Fruit fly (Drosophila melanogaster) whole organism, embryonic: ENCODE results near the gene mthl14.

Experiments used
- Bgb ChIP-seq: fragments of 200-800 bp; sonication (Bioruptor generic); IDR thresholded peaks from 2 replicates; pipeline ENCODE4 v1.3.6; 2022; ENCODE audit warnings: missing biosample characterization, missing genetic modification characterization; ENCODE audit not compliant: partially characterized antibody
- CG11504 ChIP-seq: fragments of 200-800 bp; sonication (Bioruptor generic); optimal IDR thresholded peaks from 3 replicates; lab custom pipeline; 2019; ENCODE audit warnings: missing biosample characterization, mild to moderate bottlenecking, missing genetic modification characterization, moderate library complexity
- CG12299 ChIP-seq: fragments of 200-800 bp; sonication (Bioruptor generic); optimal IDR thresholded peaks from 2 replicates; lab custom pipeline; 2018; ENCODE audit warnings: missing biosample characterization, mild to moderate bottlenecking, missing genetic modification characterization
- CG12769 ChIP-seq: fragments of 200-800 bp; sonication (Bioruptor generic); optimal IDR thresholded peaks from 2 replicates; lab custom pipeline; 2019; ENCODE audit warnings: missing biosample characterization, mild to moderate bottlenecking, missing genetic modification characterization, moderate library complexity
- CG1602 ChIP-seq: fragments of 200-800 bp; sonication (Bioruptor generic); optimal IDR thresholded peaks from 3 replicates; lab custom pipeline; 2016; ENCODE audit warnings: missing biosample characterization, missing genetic modification characterization
- CG16779 ChIP-seq: fragments of 200-800 bp; sonication (Bioruptor generic); IDR thresholded peaks from 2 replicates; pipeline ENCODE4 v1.3.6; 2022; ENCODE audit warnings: missing biosample characterization, missing genetic modification characterization
- CG1832 ChIP-seq: fragments of 200-800 bp; sonication (Bioruptor generic); optimal IDR thresholded peaks from 2 replicates; lab custom pipeline; 2017; ENCODE audit warnings: missing biosample characterization, mild to moderate bottlenecking, missing genetic modification characterization, inconsistent platforms
- CG2120 ChIP-seq: fragments of 200-800 bp; sonication (Bioruptor generic); optimal IDR thresholded peaks from 3 replicates; lab custom pipeline; 2016; ENCODE audit warnings: missing biosample characterization, missing genetic modification characterization
- CG2199 ChIP-seq: fragments of 200-800 bp; sonication (Bioruptor generic); IDR thresholded peaks from 3 replicates; pipeline ENCODE4 v1.3.6; 2022; ENCODE audit warnings: missing biosample characterization, missing genetic modification characterization
- CG30403 ChIP-seq: fragments of 200-800 bp; sonication (Bioruptor generic); optimal IDR thresholded peaks from 3 replicates; lab custom pipeline; 2016; ENCODE audit warnings: missing biosample characterization, missing genetic modification characterization
- CG32772 ChIP-seq: fragments of 200-800 bp; sonication (Bioruptor generic); IDR thresholded peaks from 2 replicates; pipeline ENCODE4 v1.3.6; 2022; ENCODE audit warnings: missing biosample characterization, missing genetic modification characterization
- CG3281 ChIP-seq: fragments of 200-800 bp; sonication (Bioruptor generic); optimal IDR thresholded peaks from 3 replicates; lab custom pipeline; 2017; ENCODE audit warnings: missing biosample characterization, mild to moderate bottlenecking, missing genetic modification characterization
- CG34224 ChIP-seq: fragments of 200-800 bp; sonication (Bioruptor generic); IDR thresholded peaks from 3 replicates; pipeline ENCODE4 v1.3.6; 2022; ENCODE audit warnings: missing biosample characterization, missing genetic modification characterization; ENCODE audit not compliant: partially characterized antibody
- CG6791 ChIP-seq: fragments of 200-800 bp; sonication (Bioruptor generic); IDR thresholded peaks from 3 replicates; pipeline ENCODE4 v1.3.6; 2022; ENCODE audit warnings: missing biosample characterization, missing genetic modification characterization; ENCODE audit not compliant: partially characterized antibody
- CG7556 ChIP-seq: fragments of 200-800 bp; sonication (Bioruptor generic); optimal IDR thresholded peaks from 2 replicates; lab custom pipeline; 2017; ENCODE audit warnings: missing biosample characterization, mild to moderate bottlenecking, missing genetic modification characterization
- CG7928 ChIP-seq: fragments of 200-800 bp; sonication (Bioruptor generic); optimal IDR thresholded peaks from 2 replicates; lab custom pipeline; 2017; ENCODE audit warnings: missing biosample characterization, mild to moderate bottlenecking, missing genetic modification characterization
- CTCF ChIP-seq: fragments of 200-800 bp; sonication (Bioruptor generic); optimal IDR thresholded peaks from 2 replicates; lab custom pipeline; 2017; ENCODE audit warnings: missing biosample characterization, mild to moderate bottlenecking, missing genetic modification characterization, moderate library complexity
- D ChIP-seq, 2 experiments: fragments of 200-800 bp in 1 of 2; fragments of >200 bp in 1 of 2; sonication (Bioruptor generic) in 1 of 2; optimal IDR thresholded peaks; 2 replicates in 1 of 2; 3 replicates in 1 of 2; lab custom pipeline; 2017; ENCODE audit warnings: mild to moderate bottlenecking in 1 of 2, missing biosample characterization in 1 of 2, missing genetic modification characterization in 1 of 2, missing genetic modification reagents in 1 of 2
- Deaf1 ChIP-seq: fragments of 200-800 bp; optimal IDR thresholded peaks from 3 replicates; lab custom pipeline; 2019; ENCODE audit warnings: missing biosample characterization, mild to moderate bottlenecking, missing genetic modification characterization, moderate library complexity
- E2f2 ChIP-seq: fragments of 200-800 bp; sonication (Bioruptor generic); IDR thresholded peaks from 2 replicates; pipeline ENCODE4 v1.3.6; 2022; ENCODE audit warnings: missing biosample characterization, missing genetic modification characterization
- Gsc ChIP-seq: fragments of 200-800 bp; sonication (Bioruptor generic); IDR thresholded peaks from 2 replicates; pipeline ENCODE4 v1.3.6; 2022; ENCODE audit warnings: missing biosample characterization, missing genetic modification characterization
- Myb ChIP-seq: fragments of 200-800 bp; sonication (Bioruptor generic); optimal IDR thresholded peaks from 2 replicates; lab custom pipeline; 2016; ENCODE audit warnings: missing biosample characterization, missing genetic modification characterization
- Rfx ChIP-seq: fragments of 200-800 bp; sonication (Bioruptor generic); IDR thresholded peaks from 2 replicates; pipeline ENCODE4 v1.3.6; 2022; ENCODE audit warnings: missing biosample characterization, missing genetic modification characterization
- amos ChIP-seq: fragments of 200-800 bp; sonication (Bioruptor generic); IDR thresholded peaks from 2 replicates; pipeline ENCODE4 v1.3.6; 2022; ENCODE audit warnings: missing biosample characterization, missing genetic modification characterization; ENCODE audit not compliant: partially characterized antibody
- aop ChIP-seq: fragments of 200-800 bp; sonication (Bioruptor generic); IDR thresholded peaks from 2 replicates; pipeline ENCODE4 v1.3.6; 2022; ENCODE audit warnings: missing biosample characterization, missing genetic modification characterization
- ap ChIP-seq: fragments of 200-800 bp; sonication (Bioruptor generic); IDR thresholded peaks from 2 replicates; pipeline ENCODE4 v1.3.6; 2022; ENCODE audit warnings: missing biosample characterization, missing genetic modification characterization
- bsh ChIP-seq, 2 experiments: fragments of 200-800 bp; sonication (Bioruptor generic); optimal IDR thresholded peaks; 2 replicates each; lab custom pipeline; 2017 to 2018; ENCODE audit warnings: mild to moderate bottlenecking in 2 of 2, missing biosample characterization in 2 of 2, missing genetic modification characterization in 2 of 2, moderate library complexity in 1 of 2
- cg ChIP-seq: fragments of 200-800 bp; sonication (Bioruptor generic); optimal IDR thresholded peaks from 3 replicates; lab custom pipeline; 2019; ENCODE audit warnings: missing biosample characterization, mild to moderate bottlenecking, missing genetic modification characterization, moderate library complexity
- chinmo ChIP-seq: fragments of 200-800 bp; sonication (Bioruptor generic); IDR thresholded peaks from 4 replicates; pipeline ENCODE4 v1.3.6; 2022; ENCODE audit warnings: missing biosample characterization, missing genetic modification characterization; ENCODE audit not compliant: partially characterized antibody
- ci ChIP-seq: fragments of 200-800 bp; sonication (Bioruptor generic); IDR thresholded peaks from 3 replicates; pipeline ENCODE4 v1.3.6; 2022; ENCODE audit warnings: missing biosample characterization, missing genetic modification characterization
- corto ChIP-seq: fragments of 200-800 bp; sonication (Bioruptor generic); optimal IDR thresholded peaks from 2 replicates; lab custom pipeline; 2016; ENCODE audit warnings: missing biosample characterization, mild to moderate bottlenecking, missing genetic modification characterization, moderate library complexity
- fru ChIP-seq: fragments of >200 bp; optimal IDR thresholded peaks from 2 replicates; lab custom pipeline; 2017
- hbn ChIP-seq: fragments of 200-800 bp; sonication (Bioruptor generic); IDR thresholded peaks from 2 replicates; pipeline ENCODE4 v1.3.6; 2022; ENCODE audit warnings: missing biosample characterization, missing genetic modification characterization; ENCODE audit not compliant: partially characterized antibody
- knrl ChIP-seq: fragments of 200-800 bp; sonication (Bioruptor generic); IDR thresholded peaks from 3 replicates; pipeline ENCODE4 v1.3.6; 2022; ENCODE audit warnings: missing biosample characterization, missing genetic modification characterization; ENCODE audit not compliant: partially characterized antibody
- nom ChIP-seq: fragments of 200-800 bp; sonication (Bioruptor generic); optimal IDR thresholded peaks from 2 replicates; lab custom pipeline; 2017; ENCODE audit warnings: missing biosample characterization, missing genetic modification characterization, mild to moderate bottlenecking, moderate library complexity, missing genetic modification reagents
- otp ChIP-seq: fragments of 200-800 bp; sonication (Bioruptor generic); IDR thresholded peaks from 3 replicates; pipeline ENCODE4, ENCODE4 v1.3.6; 2022; ENCODE audit warnings: missing biosample characterization, missing genetic modification characterization
- pros ChIP-seq: fragments of 200-800 bp; sonication (Bioruptor generic); optimal IDR thresholded peaks from 3 replicates; lab custom pipeline; 2019; ENCODE audit warnings: missing biosample characterization, mild to moderate bottlenecking, missing genetic modification characterization, moderate library complexity
- sisA ChIP-seq: fragments of 200-800 bp; sonication (Bioruptor generic); IDR thresholded peaks from 2 replicates; pipeline ENCODE4 v1.3.6; 2022; ENCODE audit warnings: missing biosample characterization, missing genetic modification characterization
- so ChIP-seq: fragments of 200-800 bp; sonication (Bioruptor generic); IDR thresholded peaks from 3 replicates; pipeline ENCODE4 v1.3.6; 2022; ENCODE audit warnings: missing biosample characterization, missing genetic modification characterization
- tna ChIP-seq: fragments of 200-800 bp; sonication (Bioruptor generic); IDR thresholded peaks from 2 replicates; pipeline ENCODE4 v1.3.6; 2022; ENCODE audit warnings: missing biosample characterization, missing genetic modification characterization; ENCODE audit not compliant: partially characterized antibody
- twi ChIP-seq: fragments of 200-800 bp; optimal IDR thresholded peaks from 2 replicates; lab custom pipeline; 2019; ENCODE audit warnings: missing biosample characterization, mild to moderate bottlenecking, missing genetic modification characterization, moderate library complexity
- usp ChIP-seq: fragments of >200 bp; optimal IDR thresholded peaks from 2 replicates; lab custom pipeline; 2017; ENCODE audit warnings: missing biosample characterization, missing genetic modification characterization
- z ChIP-seq: fragments of 200-800 bp; sonication (Bioruptor generic); IDR thresholded peaks from 3 replicates; pipeline ENCODE4 v1.3.6; 2022; ENCODE audit warnings: missing biosample characterization, missing genetic modification characterization
- zen2 ChIP-seq: fragments of 200-800 bp; sonication (Bioruptor generic); IDR thresholded peaks from 3 replicates; pipeline ENCODE4 v1.3.6; 2022; ENCODE audit warnings: missing biosample characterization, missing genetic modification characterization; ENCODE audit not compliant: partially characterized antibody

The mthl14 gene

DNA sequence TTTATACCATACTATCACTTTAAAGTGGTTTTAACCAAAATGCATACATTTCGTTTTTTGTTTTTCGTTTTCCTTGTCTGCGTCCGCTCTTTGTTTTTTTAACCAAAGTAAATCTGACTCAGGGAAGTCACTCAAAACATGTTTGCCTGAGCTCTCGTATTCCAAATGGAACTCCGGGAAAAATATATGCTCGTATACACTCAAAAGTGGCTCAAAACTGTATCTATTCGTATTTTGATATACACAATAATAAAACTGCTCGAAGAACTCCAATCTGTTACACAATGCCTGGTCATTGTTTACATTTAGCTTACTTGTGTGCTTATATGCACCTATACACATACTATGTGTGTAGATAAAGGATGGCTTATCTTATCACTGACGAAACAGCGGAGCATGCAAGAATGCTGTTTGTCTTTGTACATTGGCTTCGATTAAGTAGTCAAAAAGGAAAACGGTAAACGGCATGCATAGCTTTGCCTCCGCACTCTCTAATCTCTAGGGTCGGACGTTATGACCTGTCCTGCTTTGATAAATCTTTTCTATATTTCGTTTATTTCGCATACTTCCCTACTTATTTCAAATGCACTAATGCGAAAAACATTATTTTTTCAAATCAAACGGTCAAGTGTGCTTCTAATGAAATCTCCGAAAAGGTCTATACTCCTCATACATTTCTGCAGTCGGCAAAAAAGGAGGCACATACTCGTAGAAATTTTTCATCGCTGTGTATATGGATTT lies 23.6 kb downstream of the mthl14 start, which contains the start of gene miple2 (continued):
- no peak for TF ChIP-seq Gsc (GFP tag; lab: Robert Waterston, UW)
- no peak for TF ChIP-seq CG32772 (GFP tag; lab: Robert Waterston, UW)
- TF ChIP-seq bsh (GFP tag; optimal IDR thresholded peaks at IDR 0.05; lab: Kevin White, UChicago): peak; percentile 26 to 38
- TF ChIP-seq, all 482 proteins: peak for 228

DNA sequence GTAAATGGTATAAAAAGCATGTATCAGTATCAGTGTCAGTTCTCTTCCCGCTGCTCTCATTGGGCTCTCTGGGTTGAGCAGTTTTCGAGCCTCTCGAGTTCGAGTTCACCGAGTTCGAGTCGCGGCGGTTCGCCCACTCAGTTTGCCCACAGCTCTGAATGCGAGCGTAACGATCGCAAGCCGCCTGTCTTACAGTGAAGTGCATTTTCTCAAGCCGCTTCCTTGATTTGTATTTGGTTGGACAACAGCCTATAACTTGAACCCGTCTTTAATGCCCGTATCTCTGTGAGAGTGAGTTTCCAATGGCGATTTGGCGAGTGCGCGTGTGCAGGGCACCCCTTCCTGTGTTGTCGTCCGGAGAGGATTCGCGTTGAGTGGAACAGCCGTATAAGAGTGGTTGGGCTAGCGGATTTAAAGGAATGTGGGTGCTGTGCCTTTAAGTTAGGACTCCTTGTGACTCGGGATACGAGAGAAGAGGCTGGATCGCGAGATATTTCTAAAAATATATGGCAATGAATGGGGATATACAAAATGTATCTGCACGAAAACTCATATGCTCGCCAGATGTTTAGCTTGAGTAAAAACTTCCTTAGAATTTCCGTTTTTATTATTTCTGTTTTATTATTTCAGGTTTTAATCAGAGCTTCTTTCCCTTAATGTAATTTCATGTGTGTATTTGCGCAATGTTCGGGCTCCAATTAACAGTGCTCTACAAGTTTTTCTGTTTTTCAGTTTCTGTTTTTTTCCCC lies 24.4 kb downstream of the mthl14 start:
- TF ChIP-seq CG7928 (GFP tag; lab: Kevin White, UChicago) (no peak), ci (GFP tag; lab: Robert Waterston, UW) (peak; percentile 77; the same call in 2 of the 3 replicates), pros (GFP tag; lab: Kevin White, UChicago) (peak; percentile 99), otp (0 out of 3 replicates have a peak, but pooled peaks have one; percentile 30), D (optimal IDR thresholded peaks at IDR 0.05; lab: Kevin White, UChicago) (peak; percentile 58), D (GFP tag; optimal IDR thresholded peaks at IDR 0.05; lab: Kevin White, UChicago) (no peak), cg (GFP tag; lab: Kevin White, UChicago) (peak; percentile 25), CG3281 (GFP tag; lab: Kevin White, UChicago) (no peak), nom (GFP tag; lab: Kevin White, UChicago) (peak; percentile 43), zen2 (GFP tag; lab: Robert Waterston, UW) (peak; percentile 57; the same call in 2 of the 3 replicates), CG1832 (GFP tag; lab: Kevin White, UChicago) (no peak), aop (GFP tag; lab: Robert Waterston, UW) (no peak), twi (peak; percentile 93), corto (no peak), CG16779 (0 out of 2 replicates have a peak, but pooled peaks have one; percentile 44), Rfx (GFP tag; lab: Robert Waterston, UW) (peak; percentile 30; the same call in 1 of the 2 replicates), chinmo (GFP tag; lab: Robert Waterston, UW) (peak; percentile 92; the same call in 3 of the 4 replicates), Bgb (peak; percentile 76), usp (no peak), CG11504 (peak; percentile 3), sisA (GFP tag; lab: Robert Waterston, UW) (no peak), CG2199 (GFP tag; lab: Robert Waterston, UW) (peak; percentile 92; the same call in 2 of the 3 replicates), fru (no peak), tna (GFP tag; lab: Robert Waterston, UW) (peak; percentile 67), CG30403 (GFP tag; lab: Kevin White, UChicago) (peak; percentile 2), CG12299 (tag; lab: Kevin White, UChicago) (peak; percentile 8), CG34224 (GFP tag; lab: Robert Waterston, UW) (peak; percentile 53), CG7556 (GFP tag; lab: Kevin White, UChicago) (peak; percentile 3), z (peak; percentile 99), Myb (GFP tag; lab: Kevin White, UChicago) (no peak), CG2120 (GFP tag; lab: Kevin White, UChicago) (no peak), Deaf1 (tag; lab: Kevin White, UChicago) (peak; percentile 31), CG1602 (no peak), CG6791 (peak; percentile 43; the same call in 1 of the 3 replicates), amos (GFP tag; lab: Robert Waterston, UW) (peak; percentile 53; the same call in 1 of the 2 replicates), CG12769 (peak; percentile 48), ap (GFP tag; lab: Robert Waterston, UW) (no peak), knrl (GFP tag; lab: Robert Waterston, UW) (0 out of 3 replicates have a peak, but pooled peaks have one; percentile 22), so (GFP tag; lab: Robert Waterston, UW) (peak; percentile 26; the same call in 1 of the 3 replicates), CTCF (GFP tag; lab: Kevin White, UChicago) (no peak), hbn (GFP tag; lab: Robert Waterston, UW) (0 out of 2 replicates have a peak, but pooled peaks have one; percentile 17), E2f2 (GFP tag; lab: Robert Waterston, UW) (0 out of 2 replicates have a peak, but pooled peaks have one; percentile 15)
